Worm (Caenorhabditis elegans) whole organism, late embryonic: ENCODE results near the gene R12B2.2.

Experiments used
- C08G9.2 ChIP-seq: sonication (generic microtip); optimal IDR thresholded peaks from 2 replicates; lab custom pipeline; 2016; ENCODE audit warnings: mild to moderate bottlenecking, missing genetic modification characterization, moderate library complexity, missing compliant biosample characterization
- Y22D7AL.16 ChIP-seq: sonication (generic microtip); optimal IDR thresholded peaks from 2 replicates; lab custom pipeline; 2016; ENCODE audit warnings: missing genetic modification characterization, missing compliant biosample characterization
- ama-1 ChIP-seq: fragments of 150-350 bp; optimal IDR thresholded peaks from 2 replicates; lab custom pipeline; 2014
- ceh-14 ChIP-seq: sonication (generic microtip); optimal IDR thresholded peaks from 2 replicates; lab custom pipeline; 2016; ENCODE audit warnings: missing genotype, missing genetic modification characterization, missing compliant biosample characterization
- ceh-18 ChIP-seq: sonication (generic microtip); optimal IDR thresholded peaks from 2 replicates; lab custom pipeline; 2016; ENCODE audit warnings: missing genetic modification characterization, missing compliant biosample characterization
- ceh-2 ChIP-seq: sonication (generic microtip); optimal IDR thresholded peaks from 2 replicates; lab custom pipeline; 2016; ENCODE audit warnings: missing genotype, missing genetic modification characterization, missing compliant biosample characterization
- ceh-22 ChIP-seq: sonication (generic microtip); optimal IDR thresholded peaks from 2 replicates; lab custom pipeline; 2017; ENCODE audit warnings: missing biosample characterization, missing genetic modification characterization
- ceh-31 ChIP-seq: sonication (generic microtip); optimal IDR thresholded peaks from 2 replicates; lab custom pipeline; 2016; ENCODE audit warnings: missing genetic modification characterization, missing compliant biosample characterization
- ceh-48 ChIP-seq: sonication (generic microtip); optimal IDR thresholded peaks from 2 replicates; lab custom pipeline; 2016; ENCODE audit warnings: missing genetic modification characterization, inconsistent platforms, missing compliant biosample characterization
- ceh-9 ChIP-seq: sonication (generic microtip); optimal IDR thresholded peaks from 2 replicates; lab custom pipeline; 2016; ENCODE audit warnings: mild to moderate bottlenecking, missing genetic modification characterization, inconsistent platforms, missing compliant biosample characterization
- dmd-4 ChIP-seq: sonication (generic microtip); optimal IDR thresholded peaks from 2 replicates; lab custom pipeline; 2016; ENCODE audit warnings: borderline replicate concordance, missing genetic modification characterization, missing compliant biosample characterization
- elt-2 ChIP-seq: sonication (generic microtip); optimal IDR thresholded peaks from 2 replicates; lab custom pipeline; 2016; ENCODE audit warnings: missing genetic modification reagents, missing genetic modification characterization, missing compliant biosample characterization
- fax-1 ChIP-seq: sonication (generic microtip); optimal IDR thresholded peaks from 2 replicates; lab custom pipeline; 2016; ENCODE audit warnings: missing genotype, missing genetic modification characterization, missing compliant biosample characterization
- fkh-6 ChIP-seq: sonication (generic microtip); optimal IDR thresholded peaks from 2 replicates; lab custom pipeline; 2016; ENCODE audit warnings: missing genetic modification characterization, missing compliant biosample characterization
- gmeb-2 ChIP-seq: sonication (generic microtip); optimal IDR thresholded peaks from 2 replicates; lab custom pipeline; 2016; ENCODE audit warnings: missing genetic modification characterization, inconsistent platforms, missing compliant biosample characterization
- lim-6 ChIP-seq: sonication (generic microtip); optimal IDR thresholded peaks from 2 replicates; lab custom pipeline; 2016; ENCODE audit warnings: missing genetic modification characterization, missing compliant biosample characterization
- lin-11 ChIP-seq: fragments of 200-800 bp; sonication (Bioruptor generic); optimal IDR thresholded peaks from 2 replicates; lab custom pipeline; 2018; ENCODE audit warnings: mild to moderate bottlenecking, missing genetic modification characterization, missing compliant biosample characterization
- madf-2 ChIP-seq: sonication (generic microtip); optimal IDR thresholded peaks from 2 replicates; lab custom pipeline; 2017; ENCODE audit warnings: missing genetic modification characterization, missing compliant biosample characterization
- mec-3 ChIP-seq: sonication (generic microtip); optimal IDR thresholded peaks from 2 replicates; lab custom pipeline; 2016; ENCODE audit warnings: borderline replicate concordance, missing genetic modification characterization, missing compliant biosample characterization
- nhr-11 ChIP-seq: fragments of 150-350 bp; optimal IDR thresholded peaks from 2 replicates; lab custom pipeline; 2014; ENCODE audit warnings: missing biosample characterization, missing genetic modification characterization
- npax-4 ChIP-seq: sonication (generic microtip); optimal IDR thresholded peaks from 2 replicates; lab custom pipeline; 2016; ENCODE audit warnings: missing genetic modification characterization, missing compliant biosample characterization
- pag-3 ChIP-seq: sonication (generic microtip); optimal IDR thresholded peaks from 2 replicates; lab custom pipeline; 2016; ENCODE audit warnings: missing compliant biosample characterization, missing genetic modification characterization, borderline replicate concordance
- pha-2 ChIP-seq: sonication (generic microtip); optimal IDR thresholded peaks from 2 replicates; lab custom pipeline; 2017; ENCODE audit warnings: mild to moderate bottlenecking, missing genetic modification characterization, missing compliant biosample characterization
- pqm-1 ChIP-seq: sonication (generic microtip); optimal IDR thresholded peaks from 2 replicates; lab custom pipeline; 2016; ENCODE audit warnings: missing genetic modification characterization, missing compliant biosample characterization
- ref-2 ChIP-seq: sonication (generic microtip); optimal IDR thresholded peaks from 2 replicates; lab custom pipeline; 2016; ENCODE audit warnings: missing genetic modification characterization, missing compliant biosample characterization
- rnt-1 ChIP-seq: sonication (generic microtip); optimal IDR thresholded peaks from 2 replicates; lab custom pipeline; 2016; ENCODE audit warnings: missing genetic modification characterization, missing compliant biosample characterization
- sdc-2 ChIP-seq: sonication (generic microtip); optimal IDR thresholded peaks from 2 replicates; lab custom pipeline; 2016; ENCODE audit warnings: missing genotype, missing genetic modification characterization, missing compliant biosample characterization
- syd-9 ChIP-seq: sonication (generic microtip); optimal IDR thresholded peaks from 2 replicates; lab custom pipeline; 2016; ENCODE audit warnings: mild to moderate bottlenecking, missing genetic modification characterization, moderate library complexity, missing compliant biosample characterization
- tbx-2 ChIP-seq: sonication (generic microtip); optimal IDR thresholded peaks from 2 replicates; lab custom pipeline; 2016; ENCODE audit warnings: missing genetic modification characterization, missing compliant biosample characterization
- unc-42 ChIP-seq: sonication (generic microtip); optimal IDR thresholded peaks from 2 replicates; lab custom pipeline; 2016; ENCODE audit warnings: missing genotype, missing genetic modification characterization, missing compliant biosample characterization
- unc-86 ChIP-seq: sonication (generic microtip); optimal IDR thresholded peaks from 2 replicates; lab custom pipeline; 2016; ENCODE audit warnings: missing genetic modification characterization, missing compliant biosample characterization
- zip-5 ChIP-seq: sonication (generic microtip); optimal IDR thresholded peaks from 2 replicates; lab custom pipeline; 2016; ENCODE audit warnings: missing genetic modification characterization, missing compliant biosample characterization

Gene R12B2.2

ce11 chrIII:5806720-5807119, at the start of gene R12B2.2:
TSS of gene R12B2.2 (plus strand) at chrIII:5807020.
- TF ChIP-seq ceh-48 (tag; lab: Kevin White, UChicago) (peak; percentile 1), fax-1 (no peak), zip-5 (no peak), pag-3 (tag; lab: Kevin White, UChicago) (no peak), pqm-1 (tag; lab: Kevin White, UChicago) (no peak)

ce11 chrIII:5757492-5758045, 49.3 kb upstream of the R12B2.2 start:
- TF ChIP-seq unc-42 (tag; lab: Kevin White, UChicago) (peak; percentile 23), tbx-2 (tag; lab: Kevin White, UChicago) (no peak)

DNA sequence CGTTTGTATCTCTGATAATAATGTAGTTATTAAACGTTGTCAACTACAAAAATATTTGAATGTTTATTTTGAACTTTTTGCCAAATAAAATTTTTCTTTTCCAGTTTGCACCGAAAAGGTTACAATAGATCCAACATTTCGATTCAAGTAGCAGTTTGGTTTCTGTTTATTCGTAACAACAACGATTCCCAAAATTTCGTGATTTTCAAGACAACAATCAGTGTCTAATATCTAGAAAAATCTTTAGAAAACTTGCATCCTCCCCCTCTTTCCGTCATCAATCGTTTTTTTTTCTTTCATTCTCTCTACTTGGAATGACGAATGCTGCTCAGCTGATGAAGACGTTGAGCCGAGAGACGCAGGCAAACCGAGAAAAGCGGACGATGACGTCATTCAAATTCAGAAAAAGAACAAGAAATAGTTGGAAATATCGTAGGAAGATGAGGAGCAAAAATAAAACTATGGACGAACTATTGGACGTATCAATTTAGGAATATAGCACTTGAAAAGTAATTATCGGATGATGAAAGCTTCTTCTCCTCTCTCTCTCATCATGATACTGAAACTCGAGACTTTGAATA, 48.2 kb upstream of the R12B2.2 start:
- TF ChIP-seq Y22D7AL.16 (tag; lab: Kevin White, UChicago): no peak
- no peak for TF ChIP-seq elt-2 (tag; lab: Kevin White, UChicago)
- TF ChIP-seq ceh-9: no peak
- TF ChIP-seq, all 69 proteins: peak for 0

- TF ChIP-seq lim-6 (tag; lab: Kevin White, UChicago) (no peak), pag-3 (tag; lab: Kevin White, UChicago) (no peak), unc-42 (tag; lab: Kevin White, UChicago) (peak; percentile 73), gmeb-2 (tag; lab: Kevin White, UChicago) (no peak), npax-4 (no peak), nhr-11 (tag; lab: Kevin White, UChicago) (no peak), ceh-31 (tag; lab: Kevin White, UChicago) (peak; percentile 13), pha-2 (tag; lab: Kevin White, UChicago) (no peak), ref-2 (tag; lab: Kevin White, UChicago) (no peak), pqm-1 (tag; lab: Kevin White, UChicago) (no peak), lin-11 (tag; lab: Kevin White, UChicago) (no peak), rnt-1 (tag; lab: Kevin White, UChicago) (no peak), ceh-14 (no peak), unc-86 (no peak)
These were observed 46.1 kb upstream of the R12B2.2 start for ce11 chrIII:5760721-5761120.

DNA sequence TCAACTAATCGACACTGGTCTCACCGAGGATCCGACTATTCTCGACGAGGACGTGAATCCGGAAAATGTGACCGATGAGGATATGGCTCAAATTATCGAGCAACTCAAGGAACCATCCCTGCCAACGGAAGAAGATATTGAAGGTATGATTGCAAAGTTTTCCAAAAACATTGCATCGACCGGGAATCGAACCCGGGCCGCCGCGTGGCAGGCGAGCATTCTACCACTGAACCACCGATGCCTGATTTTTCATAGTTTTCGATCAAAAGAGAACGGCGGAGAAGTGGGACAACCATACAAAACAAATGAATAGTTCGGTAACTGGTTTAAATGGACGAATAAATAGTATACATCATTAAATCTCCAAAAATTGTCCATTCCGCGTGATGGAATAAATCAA, 44.9 kb upstream of the R12B2.2 start:
- TF ChIP-seq zip-5: no peak
- TF ChIP-seq ceh-2 (tag; lab: Kevin White, UChicago): no peak
- TF ChIP-seq fax-1: no peak
- no peak for TF ChIP-seq C08G9.2 (tag; lab: Kevin White, UChicago)
- no peak for TF ChIP-seq gmeb-2 (tag; lab: Kevin White, UChicago)
- no peak for TF ChIP-seq mec-3
- no peak for TF ChIP-seq madf-2
- no peak for TF ChIP-seq dmd-4

DNA sequence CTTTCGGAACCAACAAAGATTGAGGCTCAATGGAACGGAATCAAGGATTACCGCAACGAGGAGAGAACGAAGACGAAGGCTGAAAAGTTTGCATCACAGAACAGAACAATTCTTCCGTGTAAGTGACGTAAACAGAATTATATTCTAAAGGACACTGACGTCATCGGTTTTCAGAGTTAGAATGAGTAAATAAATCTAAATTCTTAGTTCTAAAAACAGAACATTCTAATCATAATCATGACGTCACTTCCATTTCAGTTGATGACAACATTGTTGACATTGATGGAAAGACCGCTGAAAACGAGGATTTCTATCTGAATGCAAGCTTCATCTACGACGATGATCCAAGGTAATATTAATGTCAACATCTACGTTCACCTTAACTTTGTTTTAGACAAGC, 42.8 kb upstream of the R12B2.2 start:
- TF ChIP-seq ama-1 (lab: Kevin White, UChicago) (no peak), elt-2 (tag; lab: Kevin White, UChicago) (no peak), gmeb-2 (tag; lab: Kevin White, UChicago) (no peak), ceh-22 (tag; lab: Kevin White, UChicago) (no peak), sdc-2 (tag; lab: Kevin White, UChicago) (no peak), fkh-6 (tag; lab: Kevin White, UChicago) (no peak), mec-3 (no peak), ceh-18 (tag; lab: Kevin White, UChicago) (no peak), nhr-11 (tag; lab: Kevin White, UChicago) (no peak), npax-4 (no peak), syd-9 (tag; lab: Kevin White, UChicago) (no peak)
